Fruit fly (Drosophila melanogaster) whole organism, embryonic: ENCODE data around the gene Wdfy2.

Experiments used
- Ada2b ChIP-seq: fragments of 200-800 bp; sonication (Bioruptor generic); IDR thresholded peaks from 2 replicates; pipeline ENCODE4 v1.3.6; 2022; ENCODE audit warnings: missing biosample characterization, missing genetic modification characterization
- BtbVII ChIP-seq: fragments of 200-800 bp; sonication (Bioruptor generic); optimal IDR thresholded peaks from 3 replicates; lab custom pipeline; 2017; ENCODE audit warnings: missing biosample characterization, mild to moderate bottlenecking, missing genetic modification characterization
- CG10654 ChIP-seq: fragments of 200-800 bp; sonication (Bioruptor generic); optimal IDR thresholded peaks from 2 replicates; lab custom pipeline; 2016; ENCODE audit warnings: missing biosample characterization, missing genetic modification characterization
- CG11456 ChIP-seq: fragments of 200-800 bp; sonication (Bioruptor generic); IDR thresholded peaks from 3 replicates; pipeline ENCODE4 v1.3.6; 2022; ENCODE audit warnings: missing biosample characterization, missing genetic modification characterization
- CG11696 ChIP-seq: fragments of 200-800 bp; sonication (Bioruptor generic); IDR thresholded peaks from 2 replicates; pipeline ENCODE4 v1.3.6; 2022; ENCODE audit warnings: missing biosample characterization, missing genetic modification characterization
- CG12219 ChIP-seq: fragments of 200-800 bp; sonication (Bioruptor generic); optimal IDR thresholded peaks from 3 replicates; lab custom pipeline; 2018; ENCODE audit warnings: missing biosample characterization, mild to moderate bottlenecking, missing genetic modification characterization
- CG12236 ChIP-seq: fragments of 200-800 bp; sonication (Bioruptor generic); optimal IDR thresholded peaks from 2 replicates; lab custom pipeline; 2016; ENCODE audit warnings: missing biosample characterization, missing genetic modification characterization
- CG13894 ChIP-seq: fragments of 200-800 bp; sonication (Bioruptor generic); optimal IDR thresholded peaks from 3 replicates; lab custom pipeline; 2018; ENCODE audit warnings: missing biosample characterization, mild to moderate bottlenecking, missing genetic modification characterization, moderate library complexity
- CG14014 ChIP-seq: fragments of 200-800 bp; sonication (Bioruptor generic); IDR thresholded peaks from 2 replicates; pipeline ENCODE4 v1.3.6; 2022; ENCODE audit warnings: missing biosample characterization, missing genetic modification characterization
- CG16813 ChIP-seq: fragments of 200-800 bp; sonication (Bioruptor generic); IDR thresholded peaks from 3 replicates; pipeline ENCODE4 v1.3.6; 2022; ENCODE audit warnings: missing biosample characterization, missing genetic modification characterization; ENCODE audit not compliant: partially characterized antibody
- CG17361 ChIP-seq: fragments of 200-800 bp; sonication (Bioruptor generic); IDR thresholded peaks from 3 replicates; pipeline ENCODE4 v1.3.6; 2022; ENCODE audit warnings: missing biosample characterization, missing genetic modification characterization
- CG18476 ChIP-seq: fragments of 200-800 bp; sonication (Bioruptor generic); optimal IDR thresholded peaks from 2 replicates; lab custom pipeline; 2016; ENCODE audit warnings: missing biosample characterization, mild to moderate bottlenecking, missing genetic modification characterization
- CG30431 ChIP-seq: fragments of 200-800 bp; sonication (Bioruptor generic); optimal IDR thresholded peaks from 2 replicates; lab custom pipeline; 2017; ENCODE audit warnings: missing biosample characterization, missing genetic modification characterization
- CG31365 ChIP-seq: fragments of 200-800 bp; sonication (Bioruptor generic); optimal IDR thresholded peaks from 2 replicates; lab custom pipeline; 2018; ENCODE audit warnings: missing biosample characterization, mild to moderate bottlenecking, missing genetic modification characterization
- CG31388 ChIP-seq: fragments of 200-800 bp; sonication (Bioruptor generic); optimal IDR thresholded peaks from 2 replicates; lab custom pipeline; 2016; ENCODE audit warnings: missing biosample characterization, missing genetic modification characterization
- CG32532 ChIP-seq: fragments of 200-800 bp; sonication (Bioruptor generic); IDR thresholded peaks from 2 replicates; pipeline ENCODE4 v1.3.6; 2022; ENCODE audit warnings: missing biosample characterization, missing genetic modification characterization
- CG33213 ChIP-seq: fragments of 200-800 bp; sonication (Bioruptor generic); optimal IDR thresholded peaks from 3 replicates; lab custom pipeline; 2016; ENCODE audit warnings: missing biosample characterization, missing genetic modification characterization
- CG4328 ChIP-seq: fragments of 200-800 bp; sonication (Bioruptor generic); optimal IDR thresholded peaks from 3 replicates; lab custom pipeline; 2017; ENCODE audit warnings: missing biosample characterization, missing genetic modification reagents, missing genetic modification characterization
- CG7372 ChIP-seq: fragments of 200-800 bp; sonication (Bioruptor generic); IDR thresholded peaks from 2 replicates; pipeline ENCODE4 v1.3.6; 2022; ENCODE audit warnings: missing biosample characterization, missing genetic modification characterization
- CG7745 ChIP-seq: fragments of 200-800 bp; sonication (Bioruptor generic); optimal IDR thresholded peaks from 2 replicates; lab custom pipeline; 2018; ENCODE audit warnings: missing biosample characterization, mild to moderate bottlenecking, missing genetic modification characterization, moderate library complexity
- CG7786 ChIP-seq: fragments of 200-800 bp; sonication (Bioruptor generic); optimal IDR thresholded peaks from 2 replicates; lab custom pipeline; 2016; ENCODE audit warnings: missing biosample characterization, missing genetic modification characterization
- CG8478 ChIP-seq: fragments of >200 bp; optimal IDR thresholded peaks from 2 replicates; lab custom pipeline; 2018
- CG9609 ChIP-seq: fragments of 200-800 bp; sonication (Bioruptor generic); optimal IDR thresholded peaks from 3 replicates; lab custom pipeline; 2016; ENCODE audit warnings: missing biosample characterization, missing genetic modification characterization
- Chrac-16 ChIP-seq: fragments of 200-800 bp; sonication (Bioruptor generic); optimal IDR thresholded peaks from 3 replicates; lab custom pipeline; 2016; ENCODE audit warnings: missing biosample characterization, missing genetic modification characterization
- Deaf1 ChIP-seq: fragments of 200-800 bp; optimal IDR thresholded peaks from 3 replicates; lab custom pipeline; 2019; ENCODE audit warnings: missing biosample characterization, mild to moderate bottlenecking, missing genetic modification characterization, moderate library complexity
- Doc2 ChIP-seq: fragments of 200-800 bp; sonication (Bioruptor generic); IDR thresholded peaks from 2 replicates; pipeline ENCODE4 v1.3.6; 2022; ENCODE audit warnings: missing biosample characterization, missing genetic modification characterization
- Dp ChIP-seq: fragments of 200-800 bp; sonication (Bioruptor generic); optimal IDR thresholded peaks from 2 replicates; lab custom pipeline; 2018; ENCODE audit warnings: missing biosample characterization, mild to moderate bottlenecking, missing genetic modification characterization, moderate library complexity
- Gsc ChIP-seq: fragments of 200-800 bp; sonication (Bioruptor generic); IDR thresholded peaks from 2 replicates; pipeline ENCODE4 v1.3.6; 2022; ENCODE audit warnings: missing biosample characterization, missing genetic modification characterization
- MTF-1 ChIP-seq: fragments of 200-800 bp; sonication (Bioruptor generic); optimal IDR thresholded peaks from 2 replicates; lab custom pipeline; 2018; ENCODE audit warnings: missing biosample characterization, mild to moderate bottlenecking, missing genetic modification characterization, borderline replicate concordance
- PHDP ChIP-seq: fragments of 200-800 bp; sonication (Bioruptor generic); optimal IDR thresholded peaks from 3 replicates; lab custom pipeline; 2018; ENCODE audit warnings: missing biosample characterization, mild to moderate bottlenecking, missing genetic modification characterization, moderate library complexity
- Rx ChIP-seq: fragments of 200-800 bp; sonication (Bioruptor generic); IDR thresholded peaks from 2 replicates; pipeline ENCODE4 v1.3.6; 2022; ENCODE audit warnings: missing biosample characterization, missing genetic modification characterization
- Scr ChIP-seq: fragments of 200-800 bp; sonication (Bioruptor generic); IDR thresholded peaks from 2 replicates; pipeline ENCODE4 v1.3.6; 2022; ENCODE audit warnings: missing biosample characterization, missing genetic modification characterization; ENCODE audit not compliant: partially characterized antibody
- Xrp1 ChIP-seq: fragments of 200-800 bp; sonication (Bioruptor generic); IDR thresholded peaks from 2 replicates; pipeline ENCODE4 v1.3.6; 2022; ENCODE audit warnings: missing biosample characterization, missing genetic modification characterization
- ab ChIP-seq: fragments of 200-800 bp; sonication (Bioruptor generic); optimal IDR thresholded peaks from 2 replicates; lab custom pipeline; 2016; ENCODE audit warnings: missing biosample characterization, missing genetic modification characterization
- chinmo ChIP-seq: fragments of 200-800 bp; sonication (Bioruptor generic); IDR thresholded peaks from 4 replicates; pipeline ENCODE4 v1.3.6; 2022; ENCODE audit warnings: missing biosample characterization, missing genetic modification characterization; ENCODE audit not compliant: partially characterized antibody
- crc ChIP-seq: fragments of 200-800 bp; sonication (Bioruptor generic); optimal IDR thresholded peaks from 2 replicates; lab custom pipeline; 2016; ENCODE audit warnings: missing biosample characterization, missing genetic modification characterization
- dati ChIP-seq: fragments of 200-800 bp; sonication (Bioruptor generic); IDR thresholded peaks from 2 replicates; pipeline ENCODE4 v1.3.6; 2022; ENCODE audit warnings: missing biosample characterization, missing genetic modification characterization
- dmrt99B ChIP-seq: fragments of 200-800 bp; sonication (Bioruptor generic); optimal IDR thresholded peaks from 2 replicates; lab custom pipeline; 2018; ENCODE audit warnings: missing biosample characterization, mild to moderate bottlenecking, missing genetic modification characterization, moderate library complexity
- ems ChIP-seq: fragments of 200-800 bp; sonication (Bioruptor generic); optimal IDR thresholded peaks from 3 replicates; lab custom pipeline; 2016; ENCODE audit warnings: missing biosample characterization, missing genetic modification characterization
- esg ChIP-seq: fragments of 200-800 bp; sonication (Bioruptor generic); conservative IDR thresholded peaks from 2 replicates; pipeline ENCODE4 v1.3.6; 2022; ENCODE audit warnings: missing biosample characterization, missing genetic modification characterization
- gcm2 ChIP-seq: fragments of 200-800 bp; sonication (Bioruptor generic); optimal IDR thresholded peaks from 2 replicates; lab custom pipeline; 2016; ENCODE audit warnings: missing biosample characterization, missing genetic modification characterization
- kah ChIP-seq: fragments of 200-800 bp; sonication (Bioruptor generic); optimal IDR thresholded peaks from 2 replicates; lab custom pipeline; 2018; ENCODE audit warnings: missing biosample characterization, mild to moderate bottlenecking, missing genetic modification characterization
- mam ChIP-seq: fragments of 200-800 bp; sonication (Bioruptor generic); optimal IDR thresholded peaks from 3 replicates; lab custom pipeline; 2016; ENCODE audit warnings: missing biosample characterization, missing genetic modification characterization
- nau ChIP-seq: fragments of 200-800 bp; sonication (Bioruptor generic); optimal IDR thresholded peaks from 3 replicates; lab custom pipeline; 2017; ENCODE audit warnings: missing biosample characterization, mild to moderate bottlenecking, missing genetic modification characterization, missing genetic modification reagents
- onecut ChIP-seq: fragments of 200-800 bp; sonication (Bioruptor generic); IDR thresholded peaks from 2 replicates; pipeline ENCODE4 v1.3.6; 2022; ENCODE audit warnings: missing biosample characterization, missing genetic modification characterization
- prd ChIP-seq, 3 experiments: fragments of >200 bp in 2 of 3; fragments of 200-800 bp in 1 of 3; sonication (Bioruptor generic) in 1 of 3; optimal IDR thresholded peaks in 2 of 3; IDR thresholded peaks in 1 of 3; 2 replicates in 2 of 3; 3 replicates in 1 of 3; pipeline versions ENCODE4 v1.3.6 to Lab custom; 2017 to 2022; ENCODE audit warnings: missing biosample characterization in 1 of 3, missing genetic modification characterization in 1 of 3
- repo ChIP-seq: fragments of 200-800 bp; sonication (Bioruptor generic); optimal IDR thresholded peaks from 2 replicates; lab custom pipeline; 2016; ENCODE audit warnings: missing biosample characterization, missing genetic modification characterization
- sc ChIP-seq, 3 experiments: fragments of >200 bp in 2 of 3; fragments of 200-800 bp in 1 of 3; sonication (Bioruptor generic) in 1 of 3; optimal IDR thresholded peaks; 2 replicates in 2 of 3; 3 replicates in 1 of 3; lab custom pipeline; 2017; ENCODE audit warnings: mild to moderate bottlenecking in 1 of 3, missing biosample characterization in 1 of 3, missing genetic modification characterization in 1 of 3, missing genetic modification reagents in 1 of 3
- z ChIP-seq: fragments of 200-800 bp; sonication (Bioruptor generic); IDR thresholded peaks from 3 replicates; pipeline ENCODE4 v1.3.6; 2022; ENCODE audit warnings: missing biosample characterization, missing genetic modification characterization

Wdfy2 gene

dm6 chr2L:10381890-10382450 lies 41.1 kb upstream of the Wdfy2 start, which contains the start of gene CG5096 (continued):
- TF ChIP-seq sc (optimal IDR thresholded peaks at IDR 0.05; lab: Kevin White, UChicago) (no peak), sc (GFP tag; optimal IDR thresholded peaks at IDR 0.05; lab: Kevin White, UChicago) (peak; percentile 51), CG9609 (peak; percentile 53), repo (peak; percentile 39), CG30431 (GFP tag; lab: Kevin White, UChicago) (peak; percentile 52), crc (GFP tag; lab: Kevin White, UChicago) (peak; percentile 79), dmrt99B (tag; lab: Kevin White, UChicago) (peak; percentile 92), CG7786 (GFP tag; lab: Kevin White, UChicago) (peak; percentile 84), CG17361 (GFP tag; lab: Robert Waterston, UW) (peak; percentile 84; the same call in 2 of the 3 replicates), z (GFP tag; lab: Robert Waterston, UW) (no peak), Dp (GFP tag; lab: Kevin White, UChicago) (no peak), CG32532 (GFP tag; lab: Robert Waterston, UW) (peak; percentile 89), MTF-1 (GFP tag; lab: Kevin White, UChicago) (peak; percentile 60), nau (peak; percentile 84), ems (GFP tag; lab: Kevin White, UChicago) (peak; percentile 81), CG14014 (GFP tag; lab: Robert Waterston, UW) (peak; percentile 92), onecut (GFP tag; lab: Robert Waterston, UW) (peak; percentile 81), CG33213 (peak; percentile 45), CG7372 (GFP tag; lab: Robert Waterston, UW) (peak; percentile 81), Scr (GFP tag; lab: Robert Waterston, UW) (no peak), Ada2b (GFP tag; lab: Robert Waterston, UW) (peak; percentile 89), CG13894 (tag; lab: Kevin White, UChicago) (peak; percentile 96), CG8478 (lab: Kevin White, UChicago) (no peak), dati (GFP tag; lab: Robert Waterston, UW) (peak; percentile 63; the same call in 1 of the 2 replicates), CG7745 (tag; lab: Kevin White, UChicago) (no peak), Doc2 (GFP tag; lab: Robert Waterston, UW) (no peak), prd (optimal IDR thresholded peaks at IDR 0.05; lab: Kevin White, UChicago) (no peak), prd (GFP tag; IDR thresholded peaks at IDR 0.05; lab: Robert Waterston, UW) (peak; percentile 87), CG4328 (peak; percentile 62), Chrac-16 (GFP tag; lab: Kevin White, UChicago) (peak; percentile 58), CG12236 (GFP tag; lab: Kevin White, UChicago) (peak; percentile 49), chinmo (GFP tag; lab: Robert Waterston, UW) (no peak), CG10654 (GFP tag; lab: Kevin White, UChicago) (peak; percentile 67), CG31365 (tag; lab: Kevin White, UChicago) (peak; percentile 71), CG11696 (peak; percentile 75), mam (GFP tag; lab: Kevin White, UChicago) (peak; percentile 86)
- TF ChIP-seq, all 482 proteins: peak for 368

DNA sequence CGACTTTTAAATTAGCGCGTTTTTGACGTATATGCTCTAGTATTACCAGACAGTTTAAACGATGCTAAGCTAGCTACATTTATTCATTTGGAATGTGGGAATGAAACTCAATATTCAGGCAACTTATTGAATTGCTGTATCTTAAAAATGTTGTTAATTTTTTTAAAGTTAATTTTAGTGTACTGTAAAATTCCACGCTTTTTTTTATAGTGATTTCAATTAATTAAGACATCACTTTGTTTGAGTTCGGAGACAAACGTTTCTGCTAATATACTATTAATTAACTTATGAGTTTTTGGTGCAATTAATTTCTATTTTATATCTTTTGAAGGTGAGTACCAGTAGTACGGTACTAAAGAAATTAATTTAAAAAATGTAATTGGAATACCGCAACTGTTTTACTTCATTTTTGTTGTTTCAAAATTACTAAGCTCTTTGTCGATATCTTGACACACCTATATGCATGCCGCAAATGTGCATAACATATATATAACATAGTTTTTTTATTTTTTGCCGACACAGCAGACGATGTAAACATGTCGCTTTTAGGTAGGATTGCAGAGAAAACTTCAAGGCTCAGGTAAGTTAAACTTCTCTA lies 36.8 kb upstream of the Wdfy2 start, which contains the start of the genes Cdk1 and mRpS7:
Cdk1 (minus strand) TSS at position 55 of the 598 bp plus-strand sequence.
mRpS7 (plus strand) TSS at position 455 of the 598 bp plus-strand sequence.
- no peak for TF ChIP-seq CG16813 (GFP tag; lab: Robert Waterston, UW)
- no peak for TF ChIP-seq kah (GFP tag; lab: Kevin White, UChicago)
- peak; percentile 69 for TF ChIP-seq Xrp1 (GFP tag; lab: Robert Waterston, UW)
- no peak for TF ChIP-seq Gsc (GFP tag; lab: Robert Waterston, UW)
- TF ChIP-seq ab (GFP tag; lab: Kevin White, UChicago): no peak
- peak; percentile 52; the same call in 1 of the 3 replicates for TF ChIP-seq CG11456 (GFP tag; lab: Robert Waterston, UW)
- TF ChIP-seq CG12219 (GFP tag; lab: Kevin White, UChicago): peak; percentile 33
- TF ChIP-seq PHDP (tag; lab: Kevin White, UChicago): peak; percentile 81
- TF ChIP-seq gcm2: peak; percentile 13
- TF ChIP-seq CG18476 (GFP tag; lab: Kevin White, UChicago): peak; percentile 64
- no peak for TF ChIP-seq z (GFP tag; lab: Robert Waterston, UW)
- TF ChIP-seq CG12236 (GFP tag; lab: Kevin White, UChicago): no peak
- TF ChIP-seq BtbVII: peak; percentile 28
- TF ChIP-seq Rx (GFP tag; lab: Robert Waterston, UW): no peak
- TF ChIP-seq CG14014 (GFP tag; lab: Robert Waterston, UW): peak; percentile 70
- TF ChIP-seq esg (GFP tag; lab: Robert Waterston, UW): peak; percentile 66
- TF ChIP-seq CG31388 (GFP tag; lab: Kevin White, UChicago): peak; percentile 23
- TF ChIP-seq Deaf1 (tag; lab: Kevin White, UChicago): peak; percentile 39
